Worm (Caenorhabditis elegans) whole organism, mixed stage, embryonic: Measurements from ENCODE around the gene twk-36.

Experiments
- bed-3 ChIP-seq: fragments of 200-800 bp; sonication (Bioruptor generic); optimal IDR thresholded peaks from 3 replicates; lab custom pipeline; 2018; ENCODE audit warnings: mild to moderate bottlenecking, missing genetic modification characterization, moderate library complexity, missing compliant biosample characterization
- blmp-1 ChIP-seq: fragments of 150-350 bp; optimal IDR thresholded peaks from 2 replicates; lab custom pipeline; 2014; ENCODE audit warnings: missing biosample characterization, missing genetic modification characterization
- ceh-43 ChIP-seq: fragments of 200-800 bp; sonication (Bioruptor generic); optimal IDR thresholded peaks from 2 replicates; lab custom pipeline; 2018; ENCODE audit warnings: mild to moderate bottlenecking, missing genetic modification characterization, moderate library complexity, missing compliant biosample characterization
- ceh-83 ChIP-seq: fragments of 200-800 bp; sonication (Bioruptor generic); optimal IDR thresholded peaks from 2 replicates; lab custom pipeline; 2018; ENCODE audit warnings: mild to moderate bottlenecking, missing genetic modification characterization, missing compliant biosample characterization
- ces-1 ChIP-seq: fragments of 150-350 bp; optimal IDR thresholded peaks from 2 replicates; lab custom pipeline; 2014; ENCODE audit warnings: missing biosample characterization, missing genetic modification reagents, missing genetic modification characterization
- cnd-1 ChIP-seq: fragments of 200-800 bp; sonication (Bioruptor generic); optimal IDR thresholded peaks from 2 replicates; lab custom pipeline; 2018; ENCODE audit warnings: mild to moderate bottlenecking, missing genetic modification characterization, missing compliant biosample characterization
- drap-1 ChIP-seq: fragments of 200-800 bp; sonication (Bioruptor generic); optimal IDR thresholded peaks from 3 replicates; lab custom pipeline; 2018; ENCODE audit warnings: mild to moderate bottlenecking, missing genetic modification characterization, missing compliant biosample characterization
- elt-1 ChIP-seq: sonication (generic microtip); optimal IDR thresholded peaks from 2 replicates; lab custom pipeline; 2017; ENCODE audit warnings: missing genetic modification characterization, mild to moderate bottlenecking, missing compliant biosample characterization, antibody characterized with exemption, moderate library complexity, borderline replicate concordance; ENCODE audit not compliant: insufficient read depth
- ham-2 ChIP-seq: fragments of 200-800 bp; sonication (Bioruptor generic); optimal IDR thresholded peaks from 2 replicates; lab custom pipeline; 2018; ENCODE audit warnings: mild to moderate bottlenecking, missing genetic modification characterization, missing compliant biosample characterization
- hlh-1 ChIP-seq: fragments of 150-350 bp; optimal IDR thresholded peaks from 2 replicates; lab custom pipeline; 2014; ENCODE audit warnings: missing biosample characterization, missing genetic modification reagents, missing genetic modification characterization
- lin-13 ChIP-seq: fragments of 150-350 bp; optimal IDR thresholded peaks from 2 replicates; lab custom pipeline; 2014; ENCODE audit warnings: missing biosample characterization, missing genetic modification characterization
- lin-32 ChIP-seq: fragments of 200-800 bp; sonication (Bioruptor generic); optimal IDR thresholded peaks from 2 replicates; lab custom pipeline; 2018; ENCODE audit warnings: mild to moderate bottlenecking, missing genetic modification characterization, missing compliant biosample characterization
- lsy-2 ChIP-seq: fragments of 150-350 bp; optimal IDR thresholded peaks from 2 replicates; lab custom pipeline; 2014; ENCODE audit warnings: missing biosample characterization, missing genetic modification characterization
- mab-5 ChIP-seq: fragments of 150-350 bp; optimal IDR thresholded peaks from 2 replicates; lab custom pipeline; 2014; ENCODE audit warnings: missing biosample characterization, missing genetic modification characterization
- mep-1 ChIP-seq: fragments of 150-350 bp; optimal IDR thresholded peaks from 2 replicates; lab custom pipeline; 2017; ENCODE audit warnings: missing biosample characterization, missing genetic modification reagents, missing genetic modification characterization, inconsistent platforms
- mls-2 ChIP-seq: sonication (generic microtip); optimal IDR thresholded peaks from 2 replicates; lab custom pipeline; 2016; ENCODE audit warnings: mild to moderate bottlenecking, missing genetic modification characterization, moderate library complexity, missing compliant biosample characterization
- nhr-2 ChIP-seq: fragments of 150-350 bp; optimal IDR thresholded peaks from 2 replicates; lab custom pipeline; 2014; ENCODE audit warnings: missing biosample characterization, missing genetic modification characterization
- nhr-237 ChIP-seq: fragments of 150-350 bp; optimal IDR thresholded peaks from 2 replicates; lab custom pipeline; 2014; ENCODE audit warnings: missing biosample characterization, missing genetic modification characterization
- nhr-28 ChIP-seq: fragments of 150-350 bp; optimal IDR thresholded peaks from 2 replicates; lab custom pipeline; 2014; ENCODE audit warnings: missing biosample characterization, missing genetic modification characterization
- nhr-76 ChIP-seq: sonication (generic microtip); optimal IDR thresholded peaks from 2 replicates; lab custom pipeline; 2017; ENCODE audit warnings: missing biosample characterization, missing genetic modification characterization
- pha-4 ChIP-seq: fragments of 150-350 bp; optimal IDR thresholded peaks from 2 replicates; lab custom pipeline; 2018; ENCODE audit warnings: missing biosample characterization, missing genetic modification reagents, missing genetic modification characterization
- sem-2 ChIP-seq: fragments of 200-800 bp; sonication (Bioruptor generic); optimal IDR thresholded peaks from 2 replicates; lab custom pipeline; 2018; ENCODE audit warnings: mild to moderate bottlenecking, missing genetic modification characterization, missing compliant biosample characterization
- snpc-4 ChIP-seq: fragments of 150-350 bp; optimal IDR thresholded peaks from 2 replicates; lab custom pipeline; 2014; ENCODE audit warnings: missing biosample characterization, missing genetic modification characterization
- unc-62 ChIP-seq: fragments of 150-350 bp; optimal IDR thresholded peaks from 2 replicates; lab custom pipeline; 2014; ENCODE audit warnings: missing biosample characterization, missing genetic modification reagents, missing genetic modification characterization
- zip-8 ChIP-seq: fragments of 150-350 bp; optimal IDR thresholded peaks from 2 replicates; lab custom pipeline; 2014; ENCODE audit warnings: missing biosample characterization, missing genetic modification characterization

Gene twk-36

DNA sequence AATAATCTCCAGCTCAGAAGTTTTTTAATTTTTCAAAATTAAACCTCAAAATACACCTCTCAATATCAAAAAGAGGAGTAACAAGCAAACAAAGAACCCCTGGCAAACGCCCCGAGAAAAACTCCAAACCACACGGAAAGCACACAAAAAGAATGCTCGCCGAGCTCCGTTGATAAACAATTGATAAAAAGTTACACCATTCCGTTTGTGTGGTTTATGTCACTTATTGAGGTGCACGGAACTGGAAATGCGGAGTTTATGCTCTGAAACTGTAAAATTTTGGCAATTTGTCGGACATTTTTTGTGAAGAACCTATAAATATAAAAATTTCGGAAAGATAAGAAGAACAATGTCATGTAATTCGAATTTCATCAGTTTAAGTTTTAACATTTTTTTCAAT lies 5.5 kb upstream of the twk-36 start:
- TF ChIP-seq lin-32 (GFP tag; lab: Kevin White, UChicago) (no peak), ceh-43 (GFP tag; lab: Kevin White, UChicago) (no peak), ceh-83 (GFP tag; lab: Kevin White, UChicago) (no peak), cnd-1 (no peak), ces-1 (no peak), lsy-2 (tag; lab: Kevin White, UChicago) (no peak), drap-1 (no peak), pha-4 (tag; lab: Kevin White, UChicago) (no peak), zip-8 (tag; lab: Kevin White, UChicago) (no peak), mab-5 (tag; lab: Kevin White, UChicago) (no peak), lin-13 (tag; lab: Kevin White, UChicago) (no peak)

DNA sequence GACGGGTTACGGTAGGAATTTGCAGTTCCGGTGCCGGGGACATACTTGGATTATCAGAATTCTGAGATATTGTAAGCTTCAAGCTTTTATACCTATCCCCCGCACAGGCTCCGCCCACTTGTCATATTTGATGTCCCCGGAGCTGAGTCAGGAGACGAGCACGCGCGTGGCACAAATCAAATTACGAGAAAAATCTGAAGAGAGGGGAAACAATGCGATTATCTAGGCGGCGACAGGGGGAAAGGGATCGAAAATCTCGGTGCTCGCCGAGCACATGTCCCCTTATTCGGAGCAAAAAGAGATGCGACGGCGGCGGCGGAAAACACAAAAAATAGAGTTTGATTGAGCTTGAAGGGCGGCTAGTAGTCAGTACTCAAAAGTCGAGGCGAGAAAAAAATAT lies 2.3 kb upstream of the twk-36 start, which contains the start of gene R12G8.1:
R12G8.1 (minus strand) TSS at position 63 of the 400 bp plus-strand sequence.
- no peak for TF ChIP-seq nhr-237 (tag; lab: Kevin White, UChicago)
- peak; percentile 44 for TF ChIP-seq drap-1
- no peak for TF ChIP-seq pha-4 (tag; lab: Kevin White, UChicago)
- TF ChIP-seq ces-1, result peak; percentile 82
- TF ChIP-seq sem-2 (GFP tag; lab: Kevin White, UChicago), result no peak
- no peak for TF ChIP-seq nhr-28 (tag; lab: Kevin White, UChicago)
- no peak for TF ChIP-seq ham-2 (GFP tag; lab: Kevin White, UChicago)

DNA sequence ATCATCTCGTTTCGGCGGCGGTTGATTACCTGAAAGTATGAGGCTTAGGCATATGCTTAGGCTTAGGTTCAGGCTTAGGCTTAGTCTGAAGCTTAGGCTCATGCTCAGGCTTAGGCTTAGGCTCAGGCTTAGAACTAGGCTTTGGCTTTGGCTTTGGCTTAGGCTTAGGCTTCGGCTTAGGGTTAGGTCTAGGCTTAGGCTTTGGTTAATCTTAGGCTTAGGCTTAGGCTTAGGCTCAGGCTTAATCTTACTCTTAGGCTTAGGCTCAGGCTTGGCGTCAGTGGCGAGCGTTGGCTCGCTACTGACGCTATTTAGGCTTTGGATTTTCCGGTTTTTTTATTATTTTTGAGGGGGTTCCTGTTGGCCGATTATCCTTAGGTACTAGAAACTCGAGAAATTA lies 3.1 kb downstream of the twk-36 start:
- TF ChIP-seq bed-3 (GFP tag; lab: Kevin White, UChicago) (no peak), ceh-83 (GFP tag; lab: Kevin White, UChicago) (peak; percentile 53), nhr-2 (no peak)

DNA sequence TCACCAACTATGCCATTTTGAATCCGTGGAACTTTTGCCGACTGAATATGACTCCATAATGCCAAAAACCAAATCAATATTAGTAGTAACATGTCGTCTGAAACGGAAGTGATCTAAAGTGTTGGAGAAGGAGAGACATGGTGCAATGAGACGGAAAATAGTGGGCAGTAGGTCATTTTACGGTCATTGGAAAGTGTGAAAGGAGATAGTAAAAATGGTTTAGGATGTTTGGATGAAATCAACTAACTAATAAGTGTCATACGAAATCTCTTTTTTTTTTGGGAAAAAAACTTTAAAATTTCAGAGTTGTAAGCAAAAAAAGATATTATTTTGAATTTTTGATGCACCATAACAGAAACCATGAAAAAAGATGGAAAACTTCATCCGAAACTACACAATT lies 7.1 kb downstream of the twk-36 start, which contains the start of gene cutl-4:
cutl-4 (minus strand) TSS at position 101 of the 400 bp plus-strand sequence.
- no peak for TF ChIP-seq pha-4 (tag; lab: Kevin White, UChicago)
- no peak for TF ChIP-seq mep-1 (tag; lab: Kevin White, UChicago)

DNA sequence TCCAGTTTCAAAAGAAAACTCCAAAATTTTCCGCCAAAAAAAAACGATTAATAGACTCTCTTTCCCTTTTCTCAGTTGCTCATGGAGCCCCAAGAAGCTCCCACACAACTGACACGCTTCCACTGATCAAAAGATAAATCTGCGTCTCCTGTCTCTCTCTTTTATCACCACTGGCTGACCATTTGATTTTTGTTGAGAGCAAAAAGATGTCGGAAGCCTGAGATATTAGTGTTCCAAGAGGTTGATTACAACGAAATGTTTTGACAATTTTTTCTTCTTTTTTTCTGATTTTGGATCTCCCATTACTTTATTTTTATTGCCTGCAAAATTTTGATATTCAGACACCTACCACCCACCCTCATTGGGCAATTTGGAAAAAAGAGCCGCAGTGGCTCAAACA lies 14.3 kb downstream of the twk-36 start, which contains the start of gene twk-42:
twk-42 (minus strand) TSS at position 101 of the 400 bp plus-strand sequence.
- TF ChIP-seq hlh-1 (tag; lab: Kevin White, UChicago) (peak; percentile 26), blmp-1 (tag; lab: Kevin White, UChicago) (no peak), lsy-2 (tag; lab: Kevin White, UChicago) (no peak), ceh-43 (GFP tag; lab: Kevin White, UChicago) (no peak), ces-1 (no peak)

DNA sequence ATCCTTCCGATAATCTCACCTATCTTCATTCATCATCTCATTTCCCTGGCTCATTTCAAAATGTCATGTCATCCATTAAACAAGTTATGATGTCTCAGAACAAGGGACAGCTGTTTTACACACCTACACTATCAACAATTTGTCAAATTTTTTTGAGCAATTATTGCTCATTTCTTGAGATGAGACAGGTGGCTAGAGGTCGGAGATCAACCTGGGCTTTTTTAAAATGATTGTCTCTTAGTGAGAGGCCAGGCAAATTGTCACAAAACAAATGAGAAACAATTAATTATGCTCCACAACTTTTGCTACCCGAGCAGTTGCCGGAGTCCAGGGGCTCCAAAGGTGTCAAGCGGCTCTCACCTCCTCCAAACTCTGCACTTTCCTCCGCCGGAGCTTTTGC lies 18.1 kb downstream of the twk-36 start:
- TF ChIP-seq lin-32 (GFP tag; lab: Kevin White, UChicago) (no peak), snpc-4 (tag; lab: Kevin White, UChicago) (no peak), unc-62 (GFP tag; lab: Kevin White, UChicago) (peak; percentile 81), ceh-83 (GFP tag; lab: Kevin White, UChicago) (no peak), sem-2 (GFP tag; lab: Kevin White, UChicago) (no peak), mls-2 (tag; lab: Kevin White, UChicago) (no peak), hlh-1 (tag; lab: Kevin White, UChicago) (peak; percentile 81)

DNA sequence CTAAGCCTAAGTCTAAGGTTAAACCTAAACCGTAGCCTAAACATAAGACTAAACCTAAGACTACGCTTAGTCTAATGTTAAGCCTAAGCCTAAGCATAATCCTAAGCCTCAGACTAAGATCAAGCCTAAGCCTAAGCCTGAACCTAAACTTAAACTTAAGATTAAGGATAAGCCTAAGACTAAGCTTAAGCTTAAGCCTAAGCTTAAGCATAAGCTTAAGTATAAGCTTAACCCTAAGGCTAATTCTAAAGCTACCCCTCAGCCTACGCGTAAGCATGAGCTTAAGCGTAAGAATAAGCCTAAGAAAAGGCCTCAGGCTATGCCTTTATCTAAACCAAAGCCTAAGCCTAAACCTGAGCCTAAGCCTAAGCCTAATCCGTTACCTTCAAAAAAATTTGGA lies 18.5 kb downstream of the twk-36 start:
- TF ChIP-seq nhr-76 (tag; lab: Kevin White, UChicago) (no peak), blmp-1 (tag; lab: Kevin White, UChicago) (no peak), nhr-2 (no peak), ham-2 (GFP tag; lab: Kevin White, UChicago) (peak; percentile 48), elt-1 (tag; lab: Kevin White, UChicago) (no peak), cnd-1 (no peak), ces-1 (no peak), lin-13 (tag; lab: Kevin White, UChicago) (no peak)
- TF ChIP-seq, all 35 proteins: peak for 1

DNA sequence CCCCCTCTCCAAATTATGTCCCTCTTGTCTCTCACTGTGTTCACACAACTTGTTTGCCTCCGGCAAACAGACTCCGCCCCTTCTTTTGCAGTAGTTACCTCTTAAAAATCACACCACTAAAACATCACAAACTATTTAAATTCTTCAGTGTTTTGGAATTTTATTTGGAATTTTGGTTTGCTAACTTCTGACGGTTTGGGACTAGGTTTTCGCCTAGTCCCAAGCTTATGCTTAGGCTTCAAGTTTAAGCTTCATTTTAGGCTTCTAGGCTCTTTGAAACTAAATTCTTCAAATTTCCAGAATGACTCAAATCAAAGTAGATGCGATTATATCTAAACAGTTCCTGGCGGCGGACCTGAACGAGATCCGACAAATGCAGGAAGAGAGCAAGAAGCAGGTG lies 22.2 kb downstream of the twk-36 start, which contains the start of gene fat-5:
fat-5 (plus strand) TSS at position 301 of the 400 bp plus-strand sequence.
- TF ChIP-seq nhr-2 (no peak), zip-8 (tag; lab: Kevin White, UChicago) (no peak), ceh-43 (GFP tag; lab: Kevin White, UChicago) (no peak)
